Fruit fly (Drosophila melanogaster) whole organism, embryonic: ENCODE data around the gene Gale.

Source experiments
- ATbp ChIP-seq: fragments of 200-800 bp; sonication (Bioruptor generic); optimal IDR thresholded peaks from 2 replicates; lab custom pipeline; 2017; ENCODE audit warnings: missing biosample characterization, mild to moderate bottlenecking, missing genetic modification characterization, missing genetic modification reagents
- Bgb ChIP-seq: fragments of 200-800 bp; sonication (Bioruptor generic); IDR thresholded peaks from 2 replicates; pipeline ENCODE4 v1.3.6; 2022; ENCODE audit warnings: missing biosample characterization, missing genetic modification characterization; ENCODE audit not compliant: partially characterized antibody
- CG10543 ChIP-seq: fragments of 200-800 bp; sonication (Bioruptor generic); optimal IDR thresholded peaks from 3 replicates; lab custom pipeline; 2017; ENCODE audit warnings: missing biosample characterization, mild to moderate bottlenecking, missing genetic modification characterization, moderate library complexity
- CG12104 ChIP-seq: fragments of 200-800 bp; sonication (Bioruptor generic); optimal IDR thresholded peaks from 3 replicates; lab custom pipeline; 2016; ENCODE audit warnings: missing biosample characterization, missing genetic modification characterization
- CG12769 ChIP-seq: fragments of 200-800 bp; sonication (Bioruptor generic); optimal IDR thresholded peaks from 2 replicates; lab custom pipeline; 2019; ENCODE audit warnings: missing biosample characterization, mild to moderate bottlenecking, missing genetic modification characterization, moderate library complexity
- CG13296 ChIP-seq: fragments of 200-800 bp; sonication (Bioruptor generic); optimal IDR thresholded peaks from 3 replicates; lab custom pipeline; 2018; ENCODE audit warnings: missing biosample characterization, mild to moderate bottlenecking, missing genetic modification characterization
- CG14667 ChIP-seq: fragments of 200-800 bp; sonication (Bioruptor generic); IDR thresholded peaks from 2 replicates; pipeline ENCODE4 v1.3.6; 2022; ENCODE audit warnings: missing biosample characterization, missing genetic modification characterization
- CG15479 ChIP-seq: fragments of 200-800 bp; sonication (Bioruptor generic); optimal IDR thresholded peaks from 3 replicates; lab custom pipeline; 2019; ENCODE audit warnings: missing biosample characterization, mild to moderate bottlenecking, missing genetic modification characterization, moderate library complexity
- CG15696 ChIP-seq: fragments of 200-800 bp; sonication (Bioruptor generic); optimal IDR thresholded peaks from 2 replicates; lab custom pipeline; 2019; ENCODE audit warnings: missing biosample characterization, mild to moderate bottlenecking, missing genetic modification characterization, moderate library complexity
- CG1603 ChIP-seq: fragments of 200-800 bp; sonication (Bioruptor generic); optimal IDR thresholded peaks from 2 replicates; lab custom pipeline; 2019; ENCODE audit warnings: missing biosample characterization, mild to moderate bottlenecking, missing genetic modification characterization, moderate library complexity
- CG1792 ChIP-seq: fragments of 200-800 bp; sonication (Bioruptor generic); optimal IDR thresholded peaks from 2 replicates; lab custom pipeline; 2016; ENCODE audit warnings: missing biosample characterization, missing genetic modification characterization
- CG18262 ChIP-seq: fragments of 200-800 bp; optimal IDR thresholded peaks from 3 replicates; lab custom pipeline; 2019; ENCODE audit warnings: missing biosample characterization, mild to moderate bottlenecking, missing genetic modification characterization, moderate library complexity
- CG31365 ChIP-seq: fragments of 200-800 bp; sonication (Bioruptor generic); optimal IDR thresholded peaks from 2 replicates; lab custom pipeline; 2018; ENCODE audit warnings: missing biosample characterization, mild to moderate bottlenecking, missing genetic modification characterization
- CG32532 ChIP-seq: fragments of 200-800 bp; sonication (Bioruptor generic); IDR thresholded peaks from 2 replicates; pipeline ENCODE4 v1.3.6; 2022; ENCODE audit warnings: missing biosample characterization, missing genetic modification characterization
- CG4282 ChIP-seq: fragments of 200-800 bp; sonication (Bioruptor generic); optimal IDR thresholded peaks from 2 replicates; lab custom pipeline; 2016; ENCODE audit warnings: missing biosample characterization, missing genetic modification characterization
- CG6854 ChIP-seq: fragments of 200-800 bp; sonication (Bioruptor generic); optimal IDR thresholded peaks from 3 replicates; lab custom pipeline; 2017; ENCODE audit warnings: missing biosample characterization, mild to moderate bottlenecking, missing genetic modification characterization
- CG8765 ChIP-seq: fragments of 200-800 bp; sonication (Bioruptor generic); IDR thresholded peaks from 2 replicates; pipeline ENCODE4 v1.3.6; 2022; ENCODE audit warnings: missing biosample characterization, missing genetic modification characterization
- CG9817 ChIP-seq: fragments of 200-800 bp; sonication (Bioruptor generic); optimal IDR thresholded peaks from 2 replicates; lab custom pipeline; 2018; ENCODE audit warnings: missing biosample characterization, mild to moderate bottlenecking, missing genetic modification characterization, moderate library complexity
- Doc3 ChIP-seq: fragments of 200-800 bp; sonication (Bioruptor generic); IDR thresholded peaks from 3 replicates; pipeline ENCODE4 v1.3.6; 2022; ENCODE audit warnings: missing biosample characterization, missing genetic modification characterization; ENCODE audit not compliant: partially characterized antibody
- Ets65A ChIP-seq: fragments of 200-800 bp; sonication (Bioruptor generic); peaks from one replicate; lab custom pipeline; 2016; ENCODE audit warnings: missing biosample characterization, missing genetic modification characterization
- Fer2 ChIP-seq: fragments of 200-800 bp; sonication (Bioruptor generic); optimal IDR thresholded peaks from 2 replicates; lab custom pipeline; 2018; ENCODE audit warnings: missing biosample characterization, mild to moderate bottlenecking, missing genetic modification characterization, moderate library complexity
- GATAe ChIP-seq: fragments of 200-800 bp; sonication (Bioruptor generic); conservative IDR thresholded peaks from 2 replicates; pipeline ENCODE4 v1.3.6; 2022; ENCODE audit warnings: missing biosample characterization, missing genetic modification characterization
- Hand ChIP-seq: fragments of 200-800 bp; sonication (Bioruptor generic); optimal IDR thresholded peaks from 2 replicates; lab custom pipeline; 2017; ENCODE audit warnings: mild to moderate bottlenecking, missing biosample characterization, missing genetic modification reagents, missing genetic modification characterization
- Nf-YC ChIP-seq: fragments of 200-800 bp; optimal IDR thresholded peaks from 3 replicates; lab custom pipeline; 2019; ENCODE audit warnings: missing biosample characterization, mild to moderate bottlenecking, missing genetic modification characterization, moderate library complexity
- Pdp1 ChIP-seq, 2 experiments: fragments of 200-800 bp; sonication (Bioruptor generic); optimal IDR thresholded peaks; 3 replicates each; lab custom pipeline; 2016; ENCODE audit warnings: missing biosample characterization in 2 of 2, missing genetic modification characterization in 2 of 2, mild to moderate bottlenecking in 1 of 2, moderate library complexity in 1 of 2
- Ptx1 ChIP-seq: fragments of 200-800 bp; sonication (Bioruptor generic); IDR thresholded peaks from 2 replicates; pipeline ENCODE4 v1.3.6; 2022; ENCODE audit warnings: missing biosample characterization, missing genetic modification characterization
- Ravus ChIP-seq: fragments of 200-800 bp; sonication (Bioruptor generic); IDR thresholded peaks from 2 replicates; pipeline ENCODE4 v1.3.6; 2022; ENCODE audit warnings: missing biosample characterization, missing genetic modification characterization
- Sox100B ChIP-seq: fragments of 200-800 bp; sonication (Bioruptor generic); optimal IDR thresholded peaks from 3 replicates; lab custom pipeline; 2018; ENCODE audit warnings: missing biosample characterization, mild to moderate bottlenecking, missing genetic modification characterization
- Stat92E ChIP-seq, 3 experiments: fragments of >200 bp in 2 of 3; fragments of 200-800 bp in 1 of 3; sonication (Bioruptor generic) in 1 of 3; optimal IDR thresholded peaks; 2 replicates each; lab custom pipeline; 2017 to 2019; ENCODE audit warnings: missing biosample characterization in 3 of 3, missing genetic modification characterization in 3 of 3, mild to moderate bottlenecking in 1 of 3, moderate library complexity in 1 of 3
- ase ChIP-seq: fragments of 200-800 bp; sonication (Bioruptor generic); IDR thresholded peaks from 3 replicates; pipeline ENCODE4 v1.3.6; 2022; ENCODE audit warnings: missing biosample characterization, missing genetic modification characterization
- az2 ChIP-seq: fragments of 200-800 bp; sonication (Bioruptor generic); optimal IDR thresholded peaks from 3 replicates; lab custom pipeline; 2016; ENCODE audit warnings: missing biosample characterization, missing genetic modification characterization
- bcd ChIP-seq: fragments of 200-800 bp; sonication (Bioruptor generic); optimal IDR thresholded peaks from 2 replicates; lab custom pipeline; 2017; ENCODE audit warnings: missing biosample characterization, mild to moderate bottlenecking, missing genetic modification characterization
- bsh ChIP-seq, 2 experiments: fragments of 200-800 bp; sonication (Bioruptor generic); optimal IDR thresholded peaks; 2 replicates each; lab custom pipeline; 2017 to 2018; ENCODE audit warnings: mild to moderate bottlenecking in 2 of 2, missing biosample characterization in 2 of 2, missing genetic modification characterization in 2 of 2, moderate library complexity in 1 of 2
- ci ChIP-seq: fragments of 200-800 bp; sonication (Bioruptor generic); IDR thresholded peaks from 3 replicates; pipeline ENCODE4 v1.3.6; 2022; ENCODE audit warnings: missing biosample characterization, missing genetic modification characterization
- cwo ChIP-seq: fragments of 200-800 bp; sonication (Bioruptor generic); optimal IDR thresholded peaks from 3 replicates; lab custom pipeline; 2017; ENCODE audit warnings: missing biosample characterization, missing genetic modification characterization, mild to moderate bottlenecking, moderate library complexity, missing genetic modification reagents
- dmrt11E ChIP-seq: fragments of 200-800 bp; sonication (Bioruptor generic); optimal IDR thresholded peaks from 3 replicates; lab custom pipeline; 2018; ENCODE audit warnings: missing biosample characterization, mild to moderate bottlenecking, missing genetic modification characterization, moderate library complexity
- fd64A ChIP-seq: fragments of 200-800 bp; sonication (Bioruptor generic); optimal IDR thresholded peaks from 3 replicates; lab custom pipeline; 2018; ENCODE audit warnings: missing biosample characterization, mild to moderate bottlenecking, missing genetic modification characterization
- fru ChIP-seq: fragments of >200 bp; optimal IDR thresholded peaks from 2 replicates; lab custom pipeline; 2017
- ham ChIP-seq: fragments of 200-800 bp; sonication (Bioruptor generic); IDR thresholded peaks from 2 replicates; pipeline ENCODE4 v1.3.6; 2022; ENCODE audit warnings: missing biosample characterization, missing genetic modification characterization
- hth ChIP-seq: fragments of >200 bp; optimal IDR thresholded peaks from 2 replicates; lab custom pipeline; 2017; ENCODE audit warnings: inconsistent platforms
- lola ChIP-seq, 3 experiments: fragments of >200 bp in 2 of 3; fragments of 200-800 bp in 1 of 3; sonication (Bioruptor generic) in 1 of 3; optimal IDR thresholded peaks; 2 replicates each; lab custom pipeline; 2017 to 2019; ENCODE audit warnings: missing biosample characterization in 3 of 3, missing genetic modification characterization in 3 of 3, mild to moderate bottlenecking in 1 of 3, moderate library complexity in 1 of 3
- pan ChIP-seq, 4 experiments: fragments of >200 bp in 3 of 4; fragments of 200-800 bp in 1 of 4; sonication (Bioruptor generic) in 1 of 4; optimal IDR thresholded peaks in 3 of 4; IDR thresholded peaks in 1 of 4; 2 replicates each; pipeline versions ENCODE4 v1.3.6 to Lab custom; 2017 to 2022; ENCODE audit warnings: missing biosample characterization in 2 of 4, missing genetic modification characterization in 2 of 4, mixed read lengths in 1 of 4
- pros ChIP-seq: fragments of 200-800 bp; sonication (Bioruptor generic); optimal IDR thresholded peaks from 3 replicates; lab custom pipeline; 2019; ENCODE audit warnings: missing biosample characterization, mild to moderate bottlenecking, missing genetic modification characterization, moderate library complexity
- row ChIP-seq: fragments of 200-800 bp; sonication (Bioruptor generic); IDR thresholded peaks from 3 replicates; pipeline ENCODE4 v1.3.6; 2022; ENCODE audit warnings: missing biosample characterization, missing genetic modification characterization
- salm ChIP-seq: fragments of 200-800 bp; sonication (Bioruptor generic); optimal IDR thresholded peaks from 2 replicates; lab custom pipeline; 2018; ENCODE audit warnings: missing biosample characterization, mild to moderate bottlenecking, missing genetic modification characterization
- sens ChIP-seq: fragments of 200-800 bp; sonication (Bioruptor generic); peaks from one replicate; lab custom pipeline; 2016; ENCODE audit warnings: missing biosample characterization, missing genetic modification characterization
- slp2 ChIP-seq: fragments of 200-800 bp; sonication (Bioruptor generic); optimal IDR thresholded peaks from 2 replicates; lab custom pipeline; 2016; ENCODE audit warnings: missing biosample characterization, missing genetic modification characterization
- sr ChIP-seq: fragments of 200-800 bp; sonication (Bioruptor generic); IDR thresholded peaks from 3 replicates; pipeline ENCODE4 v1.3.6; 2022; ENCODE audit warnings: missing biosample characterization, missing genetic modification characterization
- wek ChIP-seq: fragments of 200-800 bp; sonication (Bioruptor generic); optimal IDR thresholded peaks from 3 replicates; lab custom pipeline; 2018; ENCODE audit warnings: missing biosample characterization, mild to moderate bottlenecking, missing genetic modification characterization, moderate library complexity

Gale gene

dm6 chr3L:624203-624914, 24.0 kb upstream of the Gale start (continued):
- TF ChIP-seq CG8765 (no peak), CG1603 (peak; percentile 18), CG31365 (tag; lab: Kevin White, UChicago) (no peak), dmrt11E (peak; percentile 31), ATbp (GFP tag; lab: Kevin White, UChicago) (peak; percentile 24), salm (tag; lab: Kevin White, UChicago) (peak; percentile 1), Stat92E (GFP tag; optimal IDR thresholded peaks at IDR 0.05; lab: Kevin White, UChicago) (peak in 1 of 3 experiments; percentile 38), row (peak; percentile 41; the same call in 2 of the 3 replicates), CG10543 (GFP tag; lab: Kevin White, UChicago) (peak; percentile 30), CG9817 (no peak), lola (GFP tag; optimal IDR thresholded peaks at IDR 0.05; lab: Kevin White, UChicago) (no peak), bsh (GFP tag; optimal IDR thresholded peaks at IDR 0.05; lab: Kevin White, UChicago) (no peak), Doc3 (GFP tag; lab: Robert Waterston, UW) (no peak), sens (GFP tag; lab: Kevin White, UChicago) (peak; percentile 42), pan (optimal IDR thresholded peaks at IDR 0.05; lab: Kevin White, UChicago) (peak in 1 of 2 experiments; percentile 61), pan (GFP tag; optimal IDR thresholded peaks at IDR 0.05 in 1 of 2, IDR thresholded peaks at IDR 0.05 in 1 of 2) (no peak), hth (lab: Kevin White, UChicago) (peak; percentile 23), Bgb (no peak), pros (GFP tag; lab: Kevin White, UChicago) (peak; percentile 8), CG15479 (GFP tag; lab: Kevin White, UChicago) (peak; percentile 78), Ptx1 (0 out of 2 replicates have a peak, but pooled peaks have one; percentile 20), fd64A (GFP tag; lab: Kevin White, UChicago) (peak; percentile 8), ase (GFP tag; lab: Robert Waterston, UW) (no peak), Ravus (GFP tag; lab: Robert Waterston, UW) (no peak), Pdp1 (GFP tag; optimal IDR thresholded peaks at IDR 0.05; lab: Kevin White, UChicago) (peak in 1 of 2 experiments; percentile 17), Nf-YC (no peak), Ets65A (GFP tag; lab: Kevin White, UChicago) (peak; percentile 8), Hand (GFP tag; lab: Kevin White, UChicago) (no peak)

- TF ChIP-seq az2 (GFP tag; lab: Kevin White, UChicago) = no peak
- TF ChIP-seq CG1792 (GFP tag; lab: Kevin White, UChicago) = no peak
- 0 out of 2 replicates have a peak, but pooled peaks have one; percentile 37 for TF ChIP-seq CG32532 (GFP tag; lab: Robert Waterston, UW)
- TF ChIP-seq CG4282 = no peak
- no peak for TF ChIP-seq Fer2
- no peak for TF ChIP-seq CG14667 (GFP tag; lab: Robert Waterston, UW)
- TF ChIP-seq slp2 (GFP tag; lab: Kevin White, UChicago) = no peak
- TF ChIP-seq Sox100B (GFP tag; lab: Kevin White, UChicago) = no peak
- TF ChIP-seq fru = no peak
- TF ChIP-seq Ptx1 = no peak
- TF ChIP-seq sr (GFP tag; lab: Robert Waterston, UW) = no peak
- no peak for TF ChIP-seq CG15696 (tag; lab: Kevin White, UChicago)
- TF ChIP-seq CG13296 (GFP tag; lab: Kevin White, UChicago) = no peak
- no peak for TF ChIP-seq wek (GFP tag; lab: Kevin White, UChicago)
- TF ChIP-seq CG18262 (tag; lab: Kevin White, UChicago) = no peak
- TF ChIP-seq CG6854 (GFP tag; lab: Kevin White, UChicago) = no peak
- TF ChIP-seq GATAe (GFP tag; lab: Robert Waterston, UW) = no peak
- TF ChIP-seq CG10543 (GFP tag; lab: Kevin White, UChicago) = peak; percentile 21
- peak; percentile 50 for TF ChIP-seq cwo (GFP tag; lab: Kevin White, UChicago)
- no peak for TF ChIP-seq bcd (GFP tag; lab: Kevin White, UChicago)
- 0 out of 3 replicates have a peak, but pooled peaks have one; percentile 8 for TF ChIP-seq ci (GFP tag; lab: Robert Waterston, UW)
- no peak for TF ChIP-seq CG12769 (tag; lab: Kevin White, UChicago)
- no peak for TF ChIP-seq ham
- peak; percentile 5 for TF ChIP-seq CG12104 (GFP tag; lab: Kevin White, UChicago)
These were observed 22.5 kb upstream of the Gale start for dm6 chr3L:625899-626298.
